Worm (Caenorhabditis elegans) whole organism, L1 larva: Measurements from ENCODE around the gene F20G2.6.
A peak's percentile ranks its signal among the peaks of the same experiment; 100 is the strongest.

Experiments
- C04F5.9 ChIP-seq: sonication (generic microtip); optimal IDR thresholded peaks from 2 replicates; lab custom pipeline; 2016; ENCODE audit warnings: missing genetic modification characterization, missing compliant biosample characterization
- C16A3.4 ChIP-seq: fragments of 150-350 bp; optimal IDR thresholded peaks from 2 replicates; lab custom pipeline; 2014; ENCODE audit warnings: missing biosample characterization, missing genetic modification characterization
- ama-1 ChIP-seq: fragments of 150-350 bp; optimal IDR thresholded peaks from 2 replicates; lab custom pipeline; 2014
- blmp-1 ChIP-seq: fragments of 150-350 bp; optimal IDR thresholded peaks from 2 replicates; lab custom pipeline; 2014; ENCODE audit warnings: missing biosample characterization, missing genetic modification characterization
- ceh-63 ChIP-seq: fragments of 200-800 bp; sonication (Bioruptor generic); optimal IDR thresholded peaks from 2 replicates; lab custom pipeline; 2018; ENCODE audit warnings: mild to moderate bottlenecking, missing genetic modification characterization, missing compliant biosample characterization
- ceh-8 ChIP-seq: fragments of 200-800 bp; sonication (Bioruptor generic); optimal IDR thresholded peaks from 2 replicates; lab custom pipeline; 2018; ENCODE audit warnings: mild to moderate bottlenecking, missing genetic modification characterization, moderate library complexity, missing compliant biosample characterization
- ceh-82 ChIP-seq, 3 experiments: fragments of 150-350 bp in 1 of 3; sonication (generic microtip) in 2 of 3; optimal IDR thresholded peaks; 2 replicates each; lab custom pipeline; 2014 to 2017; ENCODE audit warnings: missing biosample characterization in 3 of 3, missing genetic modification characterization in 3 of 3
- dpl-1 ChIP-seq, 3 experiments: fragments of 150-350 bp in 2 of 3; sonication (generic microtip) in 1 of 3; optimal IDR thresholded peaks; 2 replicates each; lab custom pipeline; 2014 to 2017; ENCODE audit warnings: missing biosample characterization in 3 of 3, missing genetic modification characterization in 3 of 3, missing genetic modification reagents in 3 of 3
- dsc-1 ChIP-seq: sonication (generic microtip); optimal IDR thresholded peaks from 2 replicates; lab custom pipeline; 2016; ENCODE audit warnings: mild to moderate bottlenecking, missing genetic modification characterization, missing compliant biosample characterization
- efl-1 ChIP-seq, 4 experiments: fragments of 150-350 bp; optimal IDR thresholded peaks in 3 of 4; peaks in 1 of 4; 1 replicate in 1 of 4; 2 replicates in 3 of 4; lab custom pipeline; 2014; ENCODE audit warnings: missing biosample characterization in 2 of 4, missing genetic modification characterization in 2 of 4, missing genetic modification reagents in 2 of 4
- efl-3 ChIP-seq: fragments of 200-800 bp; sonication (Bioruptor generic); optimal IDR thresholded peaks from 2 replicates; lab custom pipeline; 2018; ENCODE audit warnings: mild to moderate bottlenecking, missing genetic modification characterization, missing compliant biosample characterization
- egl-27 ChIP-seq, 2 experiments: fragments of 150-350 bp in 1 of 2; sonication (generic microtip); optimal IDR thresholded peaks; 3 replicates each; lab custom pipeline; 2017 to 2018; ENCODE audit warnings: missing biosample characterization in 2 of 2, missing genetic modification characterization in 2 of 2, missing genetic modification reagents in 2 of 2
- elt-2 ChIP-seq: sonication (generic microtip); optimal IDR thresholded peaks from 2 replicates; lab custom pipeline; 2016; ENCODE audit warnings: missing genetic modification characterization, mild to moderate bottlenecking, inconsistent platforms, missing compliant biosample characterization, missing genetic modification reagents
- elt-3 ChIP-seq, 6 experiments: fragments of 150-350 bp in 1 of 6; sonication (generic microtip); optimal IDR thresholded peaks; 2 replicates each; lab custom pipeline; 2017 to 2018; ENCODE audit warnings: missing biosample characterization in 6 of 6, missing genetic modification characterization in 6 of 6, inconsistent platforms in 1 of 6
- fkh-10 ChIP-seq: sonication (generic microtip); optimal IDR thresholded peaks from 2 replicates; lab custom pipeline; 2017; ENCODE audit warnings: missing biosample characterization, missing genetic modification reagents, missing genetic modification characterization
- grh-1 ChIP-seq: fragments of 200-800 bp; sonication (Bioruptor generic); IDR thresholded peaks from 2 replicates; pipeline ENCODE4 v1.3.6; 2022; ENCODE audit warnings: missing genetic modification reagents, missing genetic modification characterization, missing compliant biosample characterization
- hpl-2 ChIP-seq: fragments of 150-350 bp; optimal IDR thresholded peaks from 2 replicates; lab custom pipeline; 2014; ENCODE audit warnings: missing biosample characterization, missing genetic modification reagents, missing genetic modification characterization
- irx-1 ChIP-seq: sonication (generic microtip); optimal IDR thresholded peaks from 2 replicates; lab custom pipeline; 2016; ENCODE audit warnings: missing genetic modification characterization, missing compliant biosample characterization
- jun-1 ChIP-seq: fragments of 150-350 bp; optimal IDR thresholded peaks from 2 replicates; lab custom pipeline; 2014; ENCODE audit warnings: missing biosample characterization, missing genetic modification reagents, missing genetic modification characterization
- lin-14 ChIP-seq: fragments of 200-800 bp; sonication (Bioruptor generic); optimal IDR thresholded peaks from 2 replicates; lab custom pipeline; 2018; ENCODE audit warnings: mild to moderate bottlenecking, missing genetic modification characterization, moderate library complexity, missing compliant biosample characterization
- lin-35 ChIP-seq, 2 experiments: fragments of 150-350 bp; optimal IDR thresholded peaks; 2 replicates each; lab custom pipeline; 2014; ENCODE audit warnings: missing biosample characterization in 2 of 2, missing genetic modification characterization in 2 of 2, missing genetic modification reagents in 2 of 2
- lin-39 ChIP-seq: fragments of 150-350 bp; optimal IDR thresholded peaks from 2 replicates; lab custom pipeline; 2014; ENCODE audit warnings: missing biosample characterization, missing genetic modification reagents, missing genetic modification characterization
- lir-3 ChIP-seq: sonication (generic microtip); optimal IDR thresholded peaks from 2 replicates; lab custom pipeline; 2016; ENCODE audit warnings: mild to moderate bottlenecking, missing genetic modification characterization, moderate library complexity, missing compliant biosample characterization; ENCODE audit not compliant: poor library complexity
- lsy-2 ChIP-seq, 2 experiments: fragments of 150-350 bp; optimal IDR thresholded peaks; 2 replicates each; lab custom pipeline; 2014; ENCODE audit warnings: missing biosample characterization in 2 of 2, missing genetic modification characterization in 2 of 2
- mab-9 ChIP-seq: fragments of 200-800 bp; sonication (Bioruptor generic); IDR thresholded peaks from 2 replicates; pipeline ENCODE4 v1.3.6; 2022; ENCODE audit warnings: missing genetic modification reagents, missing genetic modification characterization, missing compliant biosample characterization
- mdl-1 ChIP-seq, 2 experiments: fragments of 150-350 bp; optimal IDR thresholded peaks; 2 replicates each; lab custom pipeline; 2014 to 2017; ENCODE audit warnings: missing biosample characterization in 2 of 2, missing genetic modification characterization in 2 of 2, inconsistent platforms in 1 of 2
- mep-1 ChIP-seq: fragments of 150-350 bp; optimal IDR thresholded peaks from 2 replicates; lab custom pipeline; 2014; ENCODE audit warnings: missing biosample characterization, missing genetic modification characterization
- nhr-19 ChIP-seq: fragments of 200-800 bp; sonication (Bioruptor generic); conservative IDR thresholded peaks from 2 replicates; pipeline ENCODE4 v1.3.6; 2022; ENCODE audit warnings: missing genetic modification characterization, missing compliant biosample characterization
- nhr-20 ChIP-seq: sonication (generic microtip); optimal IDR thresholded peaks from 2 replicates; lab custom pipeline; 2016; ENCODE audit warnings: mild to moderate bottlenecking, missing genetic modification characterization, missing compliant biosample characterization
- nhr-237 ChIP-seq: fragments of 150-350 bp; optimal IDR thresholded peaks from 2 replicates; lab custom pipeline; 2014; ENCODE audit warnings: missing biosample characterization, missing genetic modification characterization
- nhr-47 ChIP-seq: sonication (generic microtip); optimal IDR thresholded peaks from 2 replicates; lab custom pipeline; 2016; ENCODE audit warnings: mild to moderate bottlenecking, missing genetic modification characterization, moderate library complexity, missing compliant biosample characterization
- nhr-90 ChIP-seq: sonication (generic microtip); optimal IDR thresholded peaks from 2 replicates; lab custom pipeline; 2016; ENCODE audit warnings: mild to moderate bottlenecking, missing genetic modification characterization, missing compliant biosample characterization; ENCODE audit not compliant: poor library complexity
- pax-3 ChIP-seq: fragments of 200-800 bp; sonication (Bioruptor generic); optimal IDR thresholded peaks from 2 replicates; lab custom pipeline; 2018; ENCODE audit warnings: mild to moderate bottlenecking, missing genetic modification characterization, moderate library complexity, missing compliant biosample characterization
- pqm-1 ChIP-seq: sonication (generic microtip); optimal IDR thresholded peaks from 3 replicates; lab custom pipeline; 2017; ENCODE audit warnings: missing biosample characterization, missing genetic modification characterization
- rnt-1 ChIP-seq: sonication (generic microtip); optimal IDR thresholded peaks from 2 replicates; lab custom pipeline; 2016; ENCODE audit warnings: mild to moderate bottlenecking, missing genetic modification characterization, moderate library complexity, missing compliant biosample characterization
- skn-1 ChIP-seq: fragments of 150-350 bp; optimal IDR thresholded peaks from 2 replicates; lab custom pipeline; 2014; ENCODE audit warnings: missing biosample characterization, missing genetic modification characterization
- snpc-4 ChIP-seq: fragments of 150-350 bp; optimal IDR thresholded peaks from 2 replicates; lab custom pipeline; 2014; ENCODE audit warnings: missing biosample characterization, missing genetic modification characterization
- snu-23 ChIP-seq: sonication (generic microtip); optimal IDR thresholded peaks from 2 replicates; lab custom pipeline; 2016; ENCODE audit warnings: missing genetic modification characterization, missing compliant biosample characterization
- sup-37 ChIP-seq: fragments of 200-800 bp; sonication (Bioruptor generic); optimal IDR thresholded peaks from 2 replicates; lab custom pipeline; 2018; ENCODE audit warnings: mild to moderate bottlenecking, missing genetic modification characterization, missing compliant biosample characterization
- tbx-2 ChIP-seq: sonication (generic microtip); optimal IDR thresholded peaks from 2 replicates; lab custom pipeline; 2016; ENCODE audit warnings: missing genetic modification characterization, missing compliant biosample characterization
- tlp-1 ChIP-seq: fragments of 150-350 bp; optimal IDR thresholded peaks from 2 replicates; lab custom pipeline; 2014; ENCODE audit warnings: missing biosample characterization, missing genetic modification characterization
- unc-62 ChIP-seq: fragments of 150-350 bp; optimal IDR thresholded peaks from 2 replicates; lab custom pipeline; 2014; ENCODE audit warnings: missing biosample characterization, missing genetic modification reagents, missing genetic modification characterization
- unc-86 ChIP-seq: sonication (generic microtip); optimal IDR thresholded peaks from 2 replicates; lab custom pipeline; 2016; ENCODE audit warnings: missing genetic modification characterization, missing compliant biosample characterization
- ztf-11 ChIP-seq, 2 experiments: sonication (generic microtip); optimal IDR thresholded peaks; 2 replicates each; lab custom pipeline; 2016 to 2017; ENCODE audit warnings: missing genetic modification characterization in 2 of 2, missing biosample characterization in 1 of 2, missing compliant biosample characterization in 1 of 2
- ztf-4 ChIP-seq: fragments of 150-350 bp; optimal IDR thresholded peaks from 2 replicates; lab custom pipeline; 2014; ENCODE audit warnings: missing biosample characterization, missing genetic modification characterization

Gene F20G2.6

ce11 chrV:13787225-13787898 lies 24.5 kb downstream of the F20G2.6 start, which contains the start of the genes F53C11.4 and F53C11.5:
Gene F53C11.4 (minus strand): TSS chrV:13787352.
Gene F53C11.5 (plus strand): TSS chrV:13787549.
- TF ChIP-seq tbx-2 (tag; lab: Kevin White, UChicago) (no peak), pax-3 (tag; lab: Kevin White, UChicago) (no peak), dsc-1 (peak; percentile 2), blmp-1 (tag; lab: Kevin White, UChicago) (peak; percentile 63), elt-3 (tag; optimal IDR thresholded peaks at IDR 0.05; lab: Kevin White, UChicago) (peak in 2 of 6 experiments; percentile 31 to 40), pqm-1 (tag; lab: Kevin White, UChicago) (peak; percentile 23), unc-86 (tag; lab: Kevin White, UChicago) (peak; percentile 2), lin-35 (GFP tag; optimal IDR thresholded peaks at IDR 0.05; lab: Kevin White, UChicago) (peak in 1 of 2 experiments; percentile 39), jun-1 (tag; lab: Kevin White, UChicago) (peak; percentile 30), rnt-1 (tag; lab: Kevin White, UChicago) (peak; percentile 34), dpl-1 (GFP tag; optimal IDR thresholded peaks at IDR 0.05; lab: Kevin White, UChicago) (peak in 1 of 3 experiments; percentile 12), snu-23 (GFP tag; lab: Kevin White, UChicago) (peak; percentile 17), nhr-20 (peak; percentile 49), mep-1 (tag; lab: Kevin White, UChicago) (peak; percentile 67), fkh-10 (GFP tag; lab: Kevin White, UChicago) (no peak), lir-3 (tag; lab: Kevin White, UChicago) (peak; percentile 15), C04F5.9 (tag; lab: Kevin White, UChicago) (no peak), elt-2 (peak; percentile 20), mab-9 (GFP tag; lab: Robert Waterston, UW) (no peak), ztf-11 (tag; optimal IDR thresholded peaks at IDR 0.05; lab: Kevin White, UChicago) (peak in 1 of 2 experiments; percentile 23), skn-1 (tag; lab: Kevin White, UChicago) (peak; percentile 10), lsy-2 (tag; optimal IDR thresholded peaks at IDR 0.05; lab: Kevin White, UChicago) (peak; percentile 53 to 81), mdl-1 (tag; optimal IDR thresholded peaks at IDR 0.05; lab: Kevin White, UChicago) (peak in 1 of 2 experiments; percentile 39)

ce11 chrV:13787948-13788681 lies 25.2 kb downstream of the F20G2.6 start:
- TF ChIP-seq sup-37 (GFP tag; lab: Kevin White, UChicago) (no peak), elt-3 (tag; optimal IDR thresholded peaks at IDR 0.05; lab: Kevin White, UChicago) (peak in 1 of 6 experiments; percentile 15), hpl-2 (no peak), mep-1 (tag; lab: Kevin White, UChicago) (peak; percentile 51), lin-39 (tag; lab: Kevin White, UChicago) (no peak), pqm-1 (tag; lab: Kevin White, UChicago) (no peak), egl-27 (tag; optimal IDR thresholded peaks at IDR 0.05; lab: Kevin White, UChicago) (no peak), lin-35 (GFP tag; optimal IDR thresholded peaks at IDR 0.05; lab: Kevin White, UChicago) (peak in 1 of 2 experiments; percentile 34), irx-1 (peak; percentile 44), ceh-63 (no peak), nhr-90 (tag; lab: Kevin White, UChicago) (peak; percentile 51), mab-9 (GFP tag; lab: Robert Waterston, UW) (no peak), ceh-82 (tag; optimal IDR thresholded peaks at IDR 0.05; lab: Kevin White, UChicago) (peak in 1 of 3 experiments; percentile 2), efl-1 (optimal IDR thresholded peaks at IDR 0.05; lab: Kevin White, UChicago) (no peak), efl-1 (GFP tag; optimal IDR thresholded peaks at IDR 0.05 in 1 of 2; lab: Kevin White, UChicago) (peak in 1 of 2 experiments; percentile 91), C16A3.4 (tag; lab: Kevin White, UChicago) (peak; percentile 26), ztf-4 (tag; lab: Kevin White, UChicago) (peak; percentile 57), nhr-19 (peak; percentile 69), nhr-47 (peak; percentile 44), unc-62 (GFP tag; lab: Kevin White, UChicago) (no peak), grh-1 (peak; percentile 81), nhr-237 (tag; lab: Kevin White, UChicago) (no peak), nhr-20 (peak; percentile 35), ceh-8 (GFP tag; lab: Kevin White, UChicago) (no peak), snpc-4 (tag; lab: Kevin White, UChicago) (no peak), lin-14 (GFP tag; lab: Kevin White, UChicago) (peak; percentile 75), unc-86 (tag; lab: Kevin White, UChicago) (no peak), tlp-1 (tag; lab: Kevin White, UChicago) (no peak), ama-1 (lab: Kevin White, UChicago) (peak; percentile 23), efl-3 (GFP tag; lab: Kevin White, UChicago) (no peak), lsy-2 (tag; optimal IDR thresholded peaks at IDR 0.05; lab: Kevin White, UChicago) (peak in 1 of 2 experiments; percentile 57), blmp-1 (tag; lab: Kevin White, UChicago) (peak; percentile 53)
